Fruit fly (Drosophila melanogaster): ENCODE data around the gene Tmtc1.

Gene Tmtc1

DNA sequence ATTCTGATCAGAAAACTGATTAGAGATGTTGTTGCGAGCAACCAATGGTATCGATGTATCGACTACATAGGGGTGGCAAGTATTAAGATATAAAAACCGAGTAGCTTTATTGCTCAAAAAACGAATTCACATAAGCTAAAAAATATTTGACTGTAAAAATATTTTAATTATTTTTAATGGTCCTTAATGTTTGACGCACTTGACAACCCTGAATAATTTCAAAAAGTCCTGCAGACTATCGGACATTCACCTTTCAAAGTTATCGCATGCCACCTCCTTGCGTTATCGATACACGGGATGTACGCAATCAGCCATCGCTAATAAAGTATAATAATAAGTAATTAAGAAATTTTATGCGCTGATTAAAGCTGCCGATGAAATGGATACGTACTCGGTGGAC lies 82.1 kb downstream of the Tmtc1 start, which contains the start of the genes HemK2, Snapin and Tnpo-SR (continued):
- TF ChIP-seq CG11294 (GFP tag; IDR thresholded peaks at IDR 0.05) (peak; percentile 79; the same call in 1 of the 2 replicates), CG6854 (GFP tag; optimal IDR thresholded peaks at IDR 0.05) (peak; percentile 67), cyc (GFP tag; optimal IDR thresholded peaks at IDR 0.05) (peak; percentile 93), Eip75B (GFP tag; optimal IDR thresholded peaks at IDR 0.05) (peak; percentile 89), Hr39 (GFP tag; optimal IDR thresholded peaks at IDR 0.05) (peak; percentile 93), Ets21C (GFP tag; optimal IDR thresholded peaks at IDR 0.05) (peak; percentile 90), achi (GFP tag; optimal IDR thresholded peaks at IDR 0.05) (peak; percentile 87), CG11902 (GFP tag; optimal IDR thresholded peaks at IDR 0.05) (peak; percentile 91), CG4318 (GFP tag; optimal IDR thresholded peaks at IDR 0.05) (peak; percentile 76), Eip93F (GFP tag; optimal IDR thresholded peaks at IDR 0.05) (peak; percentile 87), eg (GFP tag; IDR thresholded peaks at IDR 0.05) (peak; percentile 90), Blimp-1 (GFP tag; optimal IDR thresholded peaks at IDR 0.05) (peak; percentile 70), Eip78C (GFP tag) (peak; percentile 95), Hr38 (GFP tag; optimal IDR thresholded peaks at IDR 0.05) (no peak), svp (GFP tag) (peak; percentile 97), dsx (GFP tag; optimal IDR thresholded peaks at IDR 0.05; ENCODE audit: poor library complexity, severe bottlenecking) (peak; percentile 85), pdm3 (GFP tag; optimal IDR thresholded peaks at IDR 0.05) (peak; percentile 92), CG6276 (GFP tag; optimal IDR thresholded peaks at IDR 0.05) (no peak), CG1621 (tag; optimal IDR thresholded peaks at IDR 0.05) (peak; percentile 83), CG9139 (GFP tag; optimal IDR thresholded peaks at IDR 0.05) (no peak), acj6 (GFP tag; optimal IDR thresholded peaks at IDR 0.05) (peak; percentile 93), CG6808 (GFP tag; optimal IDR thresholded peaks at IDR 0.05) (peak; percentile 74), spab (GFP tag; optimal IDR thresholded peaks at IDR 0.05) (no peak), CG6792 (GFP tag; optimal IDR thresholded peaks at IDR 0.05) (peak; percentile 89), vri (GFP tag; optimal IDR thresholded peaks at IDR 0.05) (peak; percentile 88), fd59A (GFP tag; optimal IDR thresholded peaks at IDR 0.05) (peak; percentile 69), CG11762 (GFP tag; optimal IDR thresholded peaks at IDR 0.05; ENCODE audit: insufficient read depth) (peak; percentile 78)

DNA sequence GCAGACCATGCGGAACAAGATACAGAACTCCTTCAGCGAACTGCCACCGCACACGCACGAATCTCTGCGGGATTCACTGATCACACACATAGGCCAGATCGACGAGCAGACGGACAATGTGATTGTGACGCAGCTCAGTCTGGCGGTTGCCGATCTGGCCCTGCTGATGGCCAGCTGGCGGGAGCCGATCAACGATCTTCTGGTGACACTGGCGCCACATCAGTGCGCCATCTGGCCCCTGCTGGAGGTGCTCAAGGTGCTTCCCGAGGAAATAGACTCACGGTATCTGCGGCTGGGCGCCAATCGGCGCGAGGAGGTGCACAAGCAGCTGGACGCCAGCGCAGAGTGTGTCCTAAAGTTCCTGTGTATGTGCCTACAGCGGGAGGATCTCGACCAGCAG lies 82.8 kb downstream of the Tmtc1 start:
- TF ChIP-seq eg (GFP tag; IDR thresholded peaks at IDR 0.05) (0 out of 3 replicates have a peak, but pooled peaks have one; percentile 5), salr (GFP tag; optimal IDR thresholded peaks at IDR 0.05) (no peak)

DNA sequence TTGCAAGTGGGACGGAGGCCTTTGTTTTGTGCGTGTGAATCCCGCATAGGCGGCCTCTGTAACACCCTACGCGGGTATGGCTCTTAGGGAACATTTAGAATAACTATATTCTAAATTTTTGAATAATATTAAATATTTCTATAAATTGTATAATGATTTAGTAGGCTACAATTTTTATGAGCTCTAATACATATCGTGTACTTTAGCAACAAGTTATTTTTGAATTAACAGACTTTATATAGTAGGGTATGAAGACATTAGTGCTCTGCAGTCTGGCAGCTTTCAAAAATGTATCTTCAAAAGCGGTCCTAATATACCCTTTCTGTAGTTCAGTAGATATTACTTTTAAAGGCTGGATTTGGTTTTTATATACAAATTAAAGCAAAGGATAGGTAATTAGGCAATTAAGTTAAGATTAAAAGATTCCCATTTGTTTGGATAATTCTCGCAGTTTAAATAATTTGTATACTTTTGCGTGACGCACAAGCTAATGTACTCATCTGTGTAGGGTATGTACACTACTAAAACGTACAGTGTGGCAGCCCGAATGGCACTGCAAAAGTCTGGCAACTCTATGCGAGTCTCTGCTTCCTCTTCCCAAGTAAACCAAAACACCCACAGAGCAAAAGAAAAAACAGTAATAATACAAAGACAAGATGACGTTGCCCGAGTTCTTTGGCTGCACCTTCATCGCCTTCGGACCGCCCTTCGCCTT lies 88.3 kb downstream of the Tmtc1 start, which contains the start of the genes Snx21 and aph-1:
Gene Snx21 (minus strand): TSS at position 7 of the 715 bp plus-strand sequence.
Gene aph-1 (plus strand): TSS at position 575 of the 715 bp plus-strand sequence.
- TF ChIP-seq CG16779 (tag; optimal IDR thresholded peaks at IDR 0.05) (peak; percentile 81), vri (GFP tag; optimal IDR thresholded peaks at IDR 0.05) (peak; percentile 72), CG11294 (GFP tag; IDR thresholded peaks at IDR 0.05) (peak; percentile 81), dac (GFP tag; optimal IDR thresholded peaks at IDR 0.05) (peak; percentile 75), Eip75B (GFP tag; optimal IDR thresholded peaks at IDR 0.05) (peak; percentile 88), CG6854 (GFP tag; optimal IDR thresholded peaks at IDR 0.05) (peak; percentile 89), Eip78C (GFP tag) (peak; percentile 94), Hr4 (GFP tag; optimal IDR thresholded peaks at IDR 0.05) (peak; percentile 91), CG8632 (GFP tag; optimal IDR thresholded peaks at IDR 0.05) (peak; percentile 90), CG32006 (GFP tag; optimal IDR thresholded peaks at IDR 0.05) (peak; percentile 91), CG15336 (GFP tag; IDR thresholded peaks at IDR 0.05) (peak; percentile 90), Lpt (GFP tag; optimal IDR thresholded peaks at IDR 0.05) (peak; percentile 61), Sox14 (GFP tag; optimal IDR thresholded peaks at IDR 0.05) (peak; percentile 89), fd59A (GFP tag; optimal IDR thresholded peaks at IDR 0.05) (peak; percentile 79), ss (GFP tag; optimal IDR thresholded peaks at IDR 0.05) (peak; percentile 88 to 89), achi (GFP tag; optimal IDR thresholded peaks at IDR 0.05) (peak; percentile 90), cyc (GFP tag; optimal IDR thresholded peaks at IDR 0.05) (peak; percentile 89), Ets96B (tag; optimal IDR thresholded peaks at IDR 0.05) (peak; percentile 90), fd85E (GFP tag; optimal IDR thresholded peaks at IDR 0.05) (peak; percentile 70), Ets21C (GFP tag; optimal IDR thresholded peaks at IDR 0.05) (peak; percentile 88), CG7368 (GFP tag; optimal IDR thresholded peaks at IDR 0.05) (peak; percentile 82), CG6163 (GFP tag; IDR thresholded peaks at IDR 0.05) (peak; percentile 89), CG4318 (GFP tag; optimal IDR thresholded peaks at IDR 0.05) (peak; percentile 84), spab (GFP tag; optimal IDR thresholded peaks at IDR 0.05) (peak; percentile 81), svp (GFP tag) (peak; percentile 92), CG10631 (GFP tag; optimal IDR thresholded peaks at IDR 0.05) (peak; percentile 89), lz (GFP tag; optimal IDR thresholded peaks at IDR 0.05) (peak; percentile 93), Blimp-1 (GFP tag; optimal IDR thresholded peaks at IDR 0.05) (peak; percentile 73), topi (GFP tag; optimal IDR thresholded peaks at IDR 0.05) (peak; percentile 84), Smox (GFP tag; optimal IDR thresholded peaks at IDR 0.05) (peak; percentile 87)
